Fruit fly (Drosophila melanogaster) whole organism, pupa: ENCODE data around the gene CG45002.

Source experiments
- CG10348 ChIP-seq: fragments of 200-800 bp; sonication (Bioruptor generic); IDR thresholded peaks from 2 replicates; pipeline ENCODE4 v1.3.6; 2022; ENCODE audit warnings: missing biosample characterization, missing genetic modification characterization
- CG12605 ChIP-seq: fragments of 200-800 bp; sonication (Bioruptor generic); IDR thresholded peaks from 2 replicates; pipeline ENCODE4 v1.3.6; 2022; ENCODE audit warnings: missing biosample characterization, missing genetic modification characterization
- CG13204 ChIP-seq: fragments of 200-800 bp; sonication (Bioruptor generic); optimal IDR thresholded peaks from 2 replicates; lab custom pipeline; 2018; ENCODE audit warnings: missing biosample characterization, mild to moderate bottlenecking, missing genetic modification characterization, moderate library complexity
- CG14655 ChIP-seq: fragments of 200-800 bp; sonication (Bioruptor generic); optimal IDR thresholded peaks from 3 replicates; lab custom pipeline; 2017; ENCODE audit warnings: mild to moderate bottlenecking, missing biosample characterization, missing genetic modification reagents, missing genetic modification characterization
- CG15710 ChIP-seq: fragments of 200-800 bp; sonication (Bioruptor generic); optimal IDR thresholded peaks from 2 replicates; lab custom pipeline; 2018; ENCODE audit warnings: missing biosample characterization, mild to moderate bottlenecking, missing genetic modification characterization, moderate library complexity
- CG17806 ChIP-seq: fragments of 200-800 bp; sonication (Bioruptor generic); optimal IDR thresholded peaks from 2 replicates; lab custom pipeline; 2018; ENCODE audit warnings: missing biosample characterization, mild to moderate bottlenecking, missing genetic modification characterization, moderate library complexity
- CG32121 ChIP-seq: fragments of 200-800 bp; sonication (Bioruptor generic); IDR thresholded peaks from 2 replicates; pipeline ENCODE4 v1.3.6; 2022; ENCODE audit warnings: missing biosample characterization, missing genetic modification characterization
- CG34367 ChIP-seq: fragments of 200-800 bp; sonication (Bioruptor generic); optimal IDR thresholded peaks from 2 replicates; lab custom pipeline; 2018; ENCODE audit warnings: missing biosample characterization, mild to moderate bottlenecking, missing genetic modification characterization
- CG4496 ChIP-seq: fragments of 200-800 bp; sonication (Bioruptor generic); IDR thresholded peaks from 3 replicates; pipeline ENCODE4 v1.3.6; 2022; ENCODE audit warnings: missing biosample characterization, missing genetic modification characterization
- CG8159 ChIP-seq: fragments of 200-800 bp; sonication (Bioruptor generic); optimal IDR thresholded peaks from 3 replicates; lab custom pipeline; 2018; ENCODE audit warnings: missing biosample characterization, mild to moderate bottlenecking, missing genetic modification characterization, moderate library complexity
- CG8301 ChIP-seq: fragments of 200-800 bp; sonication (Bioruptor generic); optimal IDR thresholded peaks from 2 replicates; lab custom pipeline; 2018; ENCODE audit warnings: missing biosample characterization, mild to moderate bottlenecking, missing genetic modification characterization
- CG9948 ChIP-seq: fragments of 200-800 bp; sonication (Bioruptor generic); optimal IDR thresholded peaks from 2 replicates; lab custom pipeline; 2018; ENCODE audit warnings: missing biosample characterization, mild to moderate bottlenecking, missing genetic modification characterization, moderate library complexity
- D1 ChIP-seq: fragments of 200-800 bp; sonication (Bioruptor generic); optimal IDR thresholded peaks from 2 replicates; lab custom pipeline; 2018; ENCODE audit warnings: missing biosample characterization, mild to moderate bottlenecking, missing genetic modification characterization, moderate library complexity
- EcR ChIP-seq: fragments of 200-800 bp; sonication (Bioruptor generic); optimal IDR thresholded peaks from 3 replicates; lab custom pipeline; 2019; ENCODE audit warnings: missing biosample characterization, missing genetic modification characterization, mild to moderate bottlenecking, moderate library complexity, missing genetic modification reagents
- Ets98B ChIP-seq: fragments of 200-800 bp; sonication (Bioruptor generic); IDR thresholded peaks from 2 replicates; pipeline ENCODE4 v1.3.6; 2022; ENCODE audit warnings: missing biosample characterization, missing genetic modification characterization
- Pif1A ChIP-seq: fragments of 200-800 bp; sonication (Bioruptor generic); optimal IDR thresholded peaks from 3 replicates; lab custom pipeline; 2016; ENCODE audit warnings: missing biosample characterization, missing genetic modification characterization
- Pif1B ChIP-seq: fragments of 200-800 bp; sonication (Bioruptor generic); optimal IDR thresholded peaks from 3 replicates; lab custom pipeline; 2016; ENCODE audit warnings: missing biosample characterization, missing genetic modification characterization
- Snoo ChIP-seq: fragments of 200-800 bp; sonication (Bioruptor generic); optimal IDR thresholded peaks from 3 replicates; lab custom pipeline; 2017; ENCODE audit warnings: missing biosample characterization, mild to moderate bottlenecking, missing genetic modification characterization, inconsistent platforms
- fd96Ca ChIP-seq: fragments of 200-800 bp; sonication (Bioruptor generic); IDR thresholded peaks from 3 replicates; pipeline ENCODE4 v1.3.6; 2022; ENCODE audit warnings: missing biosample characterization, missing genetic modification characterization
- gl ChIP-seq: fragments of 200-800 bp; sonication (Bioruptor generic); optimal IDR thresholded peaks from 2 replicates; lab custom pipeline; 2018; ENCODE audit warnings: missing biosample characterization, mild to moderate bottlenecking, missing genetic modification characterization
- rn ChIP-seq: fragments of 200-800 bp; sonication (Bioruptor generic); IDR thresholded peaks from 2 replicates; pipeline ENCODE4 v1.3.6; 2022; ENCODE audit warnings: missing biosample characterization, missing genetic modification characterization

Gene CG45002

dm6 chrX:16942735-16943514, 123.6 kb downstream of the CG45002 start, which contains the start of the genes CG13001 and RhoGAP15B:
Gene CG13001, minus strand, starts transcription at chrX:16942871.
Gene RhoGAP15B, plus strand, starts transcription at chrX:16943290.
- TF ChIP-seq gl (peak; percentile 12), CG9948 (tag; lab: Kevin White, UChicago) (no peak)
- TF ChIP-seq, all 21 proteins: peak for 1

dm6 chrX:16940426-16941058, 126.0 kb downstream of the CG45002 start, which contains the start of gene wus:
Gene wus, minus strand, starts transcription at chrX:16940873.
- no peak for TF ChIP-seq CG32121 (GFP tag; lab: Robert Waterston, UW)
- no peak for TF ChIP-seq CG12605 (GFP tag; lab: Robert Waterston, UW)
- peak; percentile 21 for TF ChIP-seq Snoo (tag; lab: Kevin White, UChicago)
- TF ChIP-seq CG4496 = peak; percentile 48; the same call in 1 of the 3 replicates
- TF ChIP-seq CG8301 (tag; lab: Kevin White, UChicago) = peak; percentile 29

dm6 chrX:16936689-16937088, 129.8 kb downstream of the CG45002 start:
- TF ChIP-seq EcR (no peak), CG13204 (GFP tag; lab: Kevin White, UChicago) (no peak), CG8301 (tag; lab: Kevin White, UChicago) (no peak), rn (GFP tag; lab: Robert Waterston, UW) (no peak), CG8159 (tag; lab: Kevin White, UChicago) (no peak), fd96Ca (GFP tag; lab: Robert Waterston, UW) (no peak), CG32121 (GFP tag; lab: Robert Waterston, UW) (no peak), Snoo (tag; lab: Kevin White, UChicago) (no peak), gl (no peak), Ets98B (GFP tag; lab: Robert Waterston, UW) (no peak), CG14655 (no peak), CG17806 (tag; lab: Kevin White, UChicago) (no peak), CG9948 (tag; lab: Kevin White, UChicago) (no peak), Pif1A (GFP tag; lab: Kevin White, UChicago) (no peak), D1 (tag; lab: Kevin White, UChicago) (no peak), CG15710 (no peak), CG10348 (no peak), CG12605 (GFP tag; lab: Robert Waterston, UW) (no peak), CG4496 (no peak)

DNA sequence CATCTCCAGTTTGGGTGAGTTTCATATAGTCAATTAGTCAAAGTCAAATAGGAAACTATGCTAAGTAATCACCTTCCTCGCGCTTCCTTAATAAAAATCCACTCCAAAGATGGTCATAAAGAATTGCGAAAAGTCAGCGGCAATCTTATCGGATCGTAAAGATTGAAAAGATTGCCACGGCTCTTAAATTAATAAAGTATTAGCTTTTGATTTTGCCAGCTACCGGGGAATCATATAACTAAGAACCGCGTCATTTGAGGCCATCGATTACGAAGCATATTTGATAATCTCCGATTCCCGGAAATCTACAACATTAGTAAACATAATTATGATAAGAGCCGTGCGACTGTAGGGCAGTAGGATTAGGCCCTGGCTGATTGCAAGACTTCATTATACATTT, 132.1 kb downstream of the CG45002 start:
- TF ChIP-seq CG9948 (tag; lab: Kevin White, UChicago) = no peak
- no peak for TF ChIP-seq CG17806 (tag; lab: Kevin White, UChicago)
- TF ChIP-seq Pif1B (GFP tag; lab: Kevin White, UChicago) = no peak
- TF ChIP-seq Snoo (tag; lab: Kevin White, UChicago) = no peak
- no peak for TF ChIP-seq CG14655
- TF ChIP-seq CG34367 (tag; lab: Kevin White, UChicago) = no peak
- no peak for TF ChIP-seq CG8159 (tag; lab: Kevin White, UChicago)
- TF ChIP-seq rn (GFP tag; lab: Robert Waterston, UW) = no peak
- no peak for TF ChIP-seq fd96Ca (GFP tag; lab: Robert Waterston, UW)
- TF ChIP-seq CG32121 (GFP tag; lab: Robert Waterston, UW) = no peak

- TF ChIP-seq fd96Ca (GFP tag; lab: Robert Waterston, UW) = 0 out of 3 replicates have a peak, but pooled peaks have one; percentile 15
- TF ChIP-seq CG8159 (tag; lab: Kevin White, UChicago) = peak; percentile 12
- no peak for TF ChIP-seq CG34367 (tag; lab: Kevin White, UChicago)
- peak; percentile 57; the same call in 1 of the 3 replicates for TF ChIP-seq CG4496
- TF ChIP-seq D1 (tag; lab: Kevin White, UChicago) = no peak
- peak; percentile 41 for TF ChIP-seq CG8301 (tag; lab: Kevin White, UChicago)
- no peak for TF ChIP-seq CG10348
- peak; percentile 8 for TF ChIP-seq CG17806 (tag; lab: Kevin White, UChicago)
- no peak for TF ChIP-seq CG14655
- 0 out of 2 replicates have a peak, but pooled peaks have one; percentile 22 for TF ChIP-seq CG32121 (GFP tag; lab: Robert Waterston, UW)
- TF ChIP-seq CG13204 (GFP tag; lab: Kevin White, UChicago) = no peak
- peak; percentile 16 for TF ChIP-seq Pif1A (GFP tag; lab: Kevin White, UChicago)
- TF ChIP-seq CG15710 = peak; percentile 14
- no peak for TF ChIP-seq Snoo (tag; lab: Kevin White, UChicago)
- TF ChIP-seq CG9948 (tag; lab: Kevin White, UChicago) = peak; percentile 13
- peak; percentile 38 for TF ChIP-seq Ets98B (GFP tag; lab: Robert Waterston, UW)
- no peak for TF ChIP-seq gl
- no peak for TF ChIP-seq EcR
- TF ChIP-seq rn (GFP tag; lab: Robert Waterston, UW) = no peak
- no peak for TF ChIP-seq Pif1B (GFP tag; lab: Kevin White, UChicago)
These were observed 133.6 kb downstream of the CG45002 start for dm6 chrX:16932820-16933386.
